Worm (Caenorhabditis elegans) whole organism, L4/young adult: Measurements from ENCODE around the gene F31E3.6.

Experiments
- W03F9.2 ChIP-seq: fragments of 150-350 bp; optimal IDR thresholded peaks from 2 replicates; lab custom pipeline; 2014; ENCODE audit warnings: missing biosample characterization, missing genetic modification characterization
- him-1 ChIP-seq: sonication (generic microtip); optimal IDR thresholded peaks from 2 replicates; lab custom pipeline; 2016; ENCODE audit warnings: missing genotype, missing genetic modification reagents, missing genetic modification characterization, missing compliant biosample characterization

DNA sequence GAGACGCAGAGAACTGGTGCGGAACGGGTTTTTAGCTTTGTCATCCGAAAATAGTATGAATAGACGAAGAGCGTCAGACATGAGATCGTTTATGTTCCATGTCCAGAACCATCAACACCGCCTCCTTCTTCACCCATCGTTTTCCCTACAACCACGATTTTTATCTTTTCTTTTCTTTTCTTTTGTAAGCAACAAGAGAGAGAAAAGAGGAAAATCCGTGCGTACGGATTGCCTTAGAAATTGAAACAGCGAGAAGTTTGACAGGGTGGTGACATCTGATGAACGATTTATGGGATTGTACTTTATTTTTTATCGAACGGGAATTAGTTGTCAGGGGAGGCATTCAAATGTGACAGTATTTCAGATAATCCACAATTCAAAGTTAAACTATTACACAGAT, 36.1 kb upstream of the F31E3.6 start, which contains the start of gene abu-13:
- no peak for TF ChIP-seq him-1 (tag; lab: Kevin White, UChicago)
- no peak for TF ChIP-seq W03F9.2
